Worm (Caenorhabditis elegans): ENCODE measurements around the gene cdh-8.

- TF ChIP-seq pes-1 (GFP tag; IDR thresholded peaks at IDR 0.05) (peak; percentile 97), ama-1 (optimal IDR thresholded peaks at IDR 0.05) (no peak), ceh-36 (tag; optimal IDR thresholded peaks at IDR 0.05) (peak; percentile 95)
These were observed 50.7 kb downstream of the cdh-8 start, which contains the start of the genes ears-2 and uncp-18 for ce11 chrIV:390279-390678.
